Worm (Caenorhabditis elegans): ENCODE measurements around the gene F54D5.24.

ce11 chrII:11564127-11564526 lies 8.4 kb downstream of the F54D5.24 start, which contains the start of gene F54D5.15:
- TF ChIP-seq unc-3 (GFP tag; conservative IDR thresholded peaks at IDR 0.05) (no peak), unc-3 (tag; optimal IDR thresholded peaks at IDR 0.05) (no peak), ceh-48 (tag; optimal IDR thresholded peaks at IDR 0.05) (no peak), nhr-11 (tag; optimal IDR thresholded peaks at IDR 0.05) (no peak), lin-11 (tag; optimal IDR thresholded peaks at IDR 0.05) (no peak), ceh-9 (tag; optimal IDR thresholded peaks at IDR 0.05) (no peak), unc-86 (tag; optimal IDR thresholded peaks at IDR 0.05) (no peak), fkh-6 (tag; optimal IDR thresholded peaks at IDR 0.05) (no peak), hlh-6 (tag; optimal IDR thresholded peaks at IDR 0.05) (no peak), ztf-16 (tag; optimal IDR thresholded peaks at IDR 0.05) (no peak), F13H6.1 (tag; optimal IDR thresholded peaks at IDR 0.05) (no peak), ahr-1 (tag; optimal IDR thresholded peaks at IDR 0.05) (no peak), ceh-24 (tag; optimal IDR thresholded peaks at IDR 0.05) (no peak)
